Worm (Caenorhabditis elegans) whole organism, midembryonic: ENCODE measurements around the gene srx-32.

Experiments
- cog-1 ChIP-seq: sonication (generic microtip); optimal IDR thresholded peaks from 2 replicates; lab custom pipeline; 2016; ENCODE audit warnings: missing genetic modification characterization, missing compliant biosample characterization
- ztf-23 ChIP-seq: fragments of 200-800 bp; sonication (Bioruptor generic); IDR thresholded peaks from 2 replicates; pipeline ENCODE4 v1.3.6; 2022; ENCODE audit warnings: missing genetic modification reagents, missing genetic modification characterization, missing compliant biosample characterization

ce11 chrV:777285-777684, 43.2 kb downstream of the srx-32 start, which contains the start of gene R09E12.9:
- TF ChIP-seq cog-1 (tag; lab: Kevin White, UChicago) (no peak), ztf-23 (no peak)
